Comparison of ENCODE assay signal across 1 fruit fly cellular context in genomic region chr2L:4810697-4811490, dm6.
TF ChIP-seq lines count a peak whose summit lies in the region.

No protein-coding gene starts in this region.

TF ChIP-seq in whole organism, embryonic, 481 proteins besides CTCF, POLR2A, EP300 and RAD21 (continued from another document and continues in another):
- TF ChIP-seq CG7372 (GFP tag; IDR thresholded peaks at IDR 0.05; lab: Robert Waterston, UW) (no peak), usp (GFP tag; optimal IDR thresholded peaks at IDR 0.05; lab: Kevin White, UChicago) (no peak), sqz (GFP tag; optimal IDR thresholded peaks at IDR 0.05; lab: Kevin White, UChicago) (no peak), CG12071 (GFP tag; optimal IDR thresholded peaks at IDR 0.05; lab: Kevin White, UChicago) (no peak), CG8944 (GFP tag; optimal IDR thresholded peaks at IDR 0.05; lab: Kevin White, UChicago) (no peak), crc (GFP tag; optimal IDR thresholded peaks at IDR 0.05; lab: Kevin White, UChicago) (no peak), D19A (tag; optimal IDR thresholded peaks at IDR 0.05; lab: Kevin White, UChicago) (peak; percentile 100), corto (GFP tag; optimal IDR thresholded peaks at IDR 0.05; lab: Kevin White, UChicago) (no peak), nerfin-2 (GFP tag; IDR thresholded peaks at IDR 0.05; lab: Robert Waterston, UW; ENCODE audit: partially characterized antibody) (no peak), CG4820 (GFP tag; optimal IDR thresholded peaks at IDR 0.05; lab: Kevin White, UChicago) (peak; percentile 51), CG2712 (tag; optimal IDR thresholded peaks at IDR 0.05; lab: Kevin White, UChicago) (peak; percentile 65), tx (GFP tag; optimal IDR thresholded peaks at IDR 0.05; lab: Kevin White, UChicago) (peak; percentile 24), ERR (GFP tag; optimal IDR thresholded peaks at IDR 0.05; lab: Kevin White, UChicago) (no peak), tup (GFP tag; optimal IDR thresholded peaks at IDR 0.05; lab: Kevin White, UChicago) (no peak), az2 (GFP tag; optimal IDR thresholded peaks at IDR 0.05; lab: Kevin White, UChicago) (peak; percentile 76), CG17361 (GFP tag; IDR thresholded peaks at IDR 0.05; lab: Robert Waterston, UW) (peak; percentile 89), Nf-YA (GFP tag; IDR thresholded peaks at IDR 0.05; lab: Robert Waterston, UW) (no peak), fd96Cb (tag; optimal IDR thresholded peaks at IDR 0.05; lab: Kevin White, UChicago) (peak; percentile 59), grau (tag; optimal IDR thresholded peaks at IDR 0.05; lab: Kevin White, UChicago) (peak; percentile 78), tgo (GFP tag; IDR thresholded peaks at IDR 0.05; lab: Robert Waterston, UW) (peak; percentile 50; the same call in 2 of the 3 replicates), CG10209 (GFP tag; optimal IDR thresholded peaks at IDR 0.05; lab: Kevin White, UChicago) (peak; percentile 82), zfh2 (GFP tag; optimal IDR thresholded peaks at IDR 0.05; lab: Kevin White, UChicago) (peak; percentile 21), CG17829 (tag; optimal IDR thresholded peaks at IDR 0.05; lab: Kevin White, UChicago) (peak; percentile 35), CG1233 (GFP tag; optimal IDR thresholded peaks at IDR 0.05; lab: Kevin White, UChicago) (peak; percentile 67), lbe (GFP tag; optimal IDR thresholded peaks at IDR 0.05; lab: Kevin White, UChicago) (no peak), bcd (GFP tag; optimal IDR thresholded peaks at IDR 0.05; lab: Kevin White, UChicago) (peak; percentile 71), crp (GFP tag; optimal IDR thresholded peaks at IDR 0.05; lab: Kevin White, UChicago) (peak; percentile 14 to 72), CG13424 (tag; optimal IDR thresholded peaks at IDR 0.05; lab: Kevin White, UChicago) (peak; percentile 84), Mes4 (GFP tag; optimal IDR thresholded peaks at IDR 0.05; lab: Kevin White, UChicago) (peak; percentile 9), ato (GFP tag; IDR thresholded peaks at IDR 0.05; lab: Robert Waterston, UW; ENCODE audit: partially characterized antibody) (no peak), chif (GFP tag; optimal IDR thresholded peaks at IDR 0.05; lab: Kevin White, UChicago) (peak in 1 of 2 experiments; percentile 64), pum (GFP tag; optimal IDR thresholded peaks at IDR 0.05; lab: Kevin White, UChicago) (no peak), CG3995 (GFP tag; optimal IDR thresholded peaks at IDR 0.05; lab: Kevin White, UChicago) (no peak), Adf1 (GFP tag; IDR thresholded peaks at IDR 0.05; lab: Robert Waterston, UW) (no peak), D (optimal IDR thresholded peaks at IDR 0.05; lab: Kevin White, UChicago) (no peak), D (GFP tag; optimal IDR thresholded peaks at IDR 0.05; lab: Kevin White, UChicago) (peak; percentile 59), so (GFP tag; IDR thresholded peaks at IDR 0.05; lab: Robert Waterston, UW) (no peak), HHEX (GFP tag; optimal IDR thresholded peaks at IDR 0.05; lab: Kevin White, UChicago) (peak; percentile 56), gem (tag; optimal IDR thresholded peaks at IDR 0.05; lab: Kevin White, UChicago) (peak; percentile 85), CG4707 (GFP tag; optimal IDR thresholded peaks at IDR 0.05; lab: Kevin White, UChicago) (no peak), Mrtf (GFP tag; IDR thresholded peaks at IDR 0.05; lab: Robert Waterston, UW) (peak; percentile 28; the same call in 1 of the 3 replicates), Doc3 (GFP tag; IDR thresholded peaks at IDR 0.05; lab: Robert Waterston, UW; ENCODE audit: partially characterized antibody) (no peak; the same call in 2 of the 3 replicates), gce (GFP tag; IDR thresholded peaks at IDR 0.05; lab: Robert Waterston, UW) (no peak), salm (tag; optimal IDR thresholded peaks at IDR 0.05; lab: Kevin White, UChicago) (no peak), CG11695 (GFP tag; IDR thresholded peaks at IDR 0.05; lab: Robert Waterston, UW) (peak; percentile 32; the same call in 1 of the 3 replicates), insv (GFP tag; optimal IDR thresholded peaks at IDR 0.05; lab: Kevin White, UChicago) (peak in 1 of 2 experiments; percentile 7), Atf6 (GFP tag; IDR thresholded peaks at IDR 0.05; lab: Robert Waterston, UW) (0 out of 2 replicates have a peak, but pooled peaks have one; percentile 42), luna (GFP tag; optimal IDR thresholded peaks at IDR 0.05; lab: Kevin White, UChicago) (no peak), toy (GFP tag; IDR thresholded peaks at IDR 0.05; lab: Robert Waterston, UW) (no peak), repo (GFP tag; optimal IDR thresholded peaks at IDR 0.05; lab: Kevin White, UChicago) (no peak), ind (GFP tag; optimal IDR thresholded peaks at IDR 0.05; lab: Kevin White, UChicago) (peak; percentile 31), sc (optimal IDR thresholded peaks at IDR 0.05; lab: Kevin White, UChicago) (no peak), sc (GFP tag; optimal IDR thresholded peaks at IDR 0.05; lab: Kevin White, UChicago) (peak; percentile 75), CG18764 (GFP tag; optimal IDR thresholded peaks at IDR 0.05; lab: Kevin White, UChicago) (no peak), sisA (GFP tag; IDR thresholded peaks at IDR 0.05; lab: Robert Waterston, UW) (peak; percentile 52), CG31365 (tag; optimal IDR thresholded peaks at IDR 0.05; lab: Kevin White, UChicago) (no peak), BtbVII (GFP tag; optimal IDR thresholded peaks at IDR 0.05; lab: Kevin White, UChicago) (peak; percentile 69), CG3847 (GFP tag; IDR thresholded peaks at IDR 0.05; lab: Robert Waterston, UW) (peak; percentile 61), CG34422 (GFP tag; IDR thresholded peaks at IDR 0.05; lab: Robert Waterston, UW) (no peak), run (tag; optimal IDR thresholded peaks at IDR 0.05; lab: Kevin White, UChicago) (no peak), CG2199 (GFP tag; IDR thresholded peaks at IDR 0.05; lab: Robert Waterston, UW) (no peak), Myb (GFP tag; optimal IDR thresholded peaks at IDR 0.05; lab: Kevin White, UChicago) (no peak), sens-2 (GFP tag; IDR thresholded peaks at IDR 0.05; lab: Robert Waterston, UW) (no peak), CG16863 (GFP tag; optimal IDR thresholded peaks at IDR 0.05; lab: Kevin White, UChicago) (peak; percentile 42), Sin3A (optimal IDR thresholded peaks at IDR 0.05; lab: Kevin White, UChicago) (no peak), CG9817 (tag; optimal IDR thresholded peaks at IDR 0.05; lab: Kevin White, UChicago) (peak; percentile 44), CG13296 (GFP tag; optimal IDR thresholded peaks at IDR 0.05; lab: Kevin White, UChicago) (peak; percentile 74), Sry-δ (GFP tag; optimal IDR thresholded peaks at IDR 0.05; lab: Kevin White, UChicago) (no peak), Bteb2 (GFP tag; optimal IDR thresholded peaks at IDR 0.05; lab: Kevin White, UChicago) (peak; percentile 36), ro (GFP tag; IDR thresholded peaks at IDR 0.05; lab: Robert Waterston, UW) (no peak), Doc2 (GFP tag; IDR thresholded peaks at IDR 0.05; lab: Robert Waterston, UW) (no peak), wor (GFP tag; IDR thresholded peaks at IDR 0.05; lab: Robert Waterston, UW) (0 out of 2 replicates have a peak, but pooled peaks have one; percentile 22), CG8924 (tag; optimal IDR thresholded peaks at IDR 0.05; lab: Kevin White, UChicago) (peak; percentile 84), CG14965 (GFP tag; optimal IDR thresholded peaks at IDR 0.05; lab: Kevin White, UChicago; ENCODE audit: borderline replicate concordance) (no peak), CG17385 (GFP tag; optimal IDR thresholded peaks at IDR 0.05; lab: Kevin White, UChicago) (peak; percentile 64), CG12219 (GFP tag; optimal IDR thresholded peaks at IDR 0.05; lab: Kevin White, UChicago) (peak; percentile 22), Oli (tag; optimal IDR thresholded peaks at IDR 0.05; lab: Kevin White, UChicago) (peak; percentile 83), CG32772 (GFP tag; IDR thresholded peaks at IDR 0.05; lab: Robert Waterston, UW) (0 out of 2 replicates have a peak, but pooled peaks have one; percentile 9), CG13123 (GFP tag; optimal IDR thresholded peaks at IDR 0.05; lab: Kevin White, UChicago) (no peak), CG4360 (GFP tag; IDR thresholded peaks at IDR 0.05; lab: Robert Waterston, UW) (no peak), CG31224 (GFP tag; IDR thresholded peaks at IDR 0.05; lab: Robert Waterston, UW) (peak; percentile 89), CG7928 (GFP tag; optimal IDR thresholded peaks at IDR 0.05; lab: Kevin White, UChicago) (peak; percentile 32), Trl (optimal IDR thresholded peaks at IDR 0.05; lab: Kevin White, UChicago) (no peak), Trl (GFP tag; optimal IDR thresholded peaks at IDR 0.05; lab: Kevin White, UChicago) (peak; percentile 19), CG14441 (GFP tag; IDR thresholded peaks at IDR 0.05; lab: Robert Waterston, UW) (no peak), Hr3 (GFP tag; optimal IDR thresholded peaks at IDR 0.05; lab: Kevin White, UChicago) (peak; percentile 72), Stat92E (GFP tag; optimal IDR thresholded peaks at IDR 0.05; lab: Kevin White, UChicago) (no peak), Eip74EF (GFP tag; optimal IDR thresholded peaks at IDR 0.05; lab: Kevin White, UChicago) (peak in 1 of 2 experiments; percentile 59), Atf3 (GFP tag; optimal IDR thresholded peaks at IDR 0.05; lab: Kevin White, UChicago) (peak; percentile 13), grn (GFP tag; optimal IDR thresholded peaks at IDR 0.05; lab: Kevin White, UChicago) (peak; percentile 60), Vsx1 (GFP tag; optimal IDR thresholded peaks at IDR 0.05; lab: Kevin White, UChicago) (no peak), CG13775 (GFP tag; optimal IDR thresholded peaks at IDR 0.05; lab: Kevin White, UChicago) (peak; percentile 81), Hand (GFP tag; optimal IDR thresholded peaks at IDR 0.05; lab: Kevin White, UChicago) (peak; percentile 52), Bdp1 (GFP tag; optimal IDR thresholded peaks at IDR 0.05; lab: Kevin White, UChicago) (peak; percentile 25), sug (tag; optimal IDR thresholded peaks at IDR 0.05; lab: Kevin White, UChicago) (peak; percentile 30), gcm (GFP tag; optimal IDR thresholded peaks at IDR 0.05; lab: Kevin White, UChicago) (no peak), sima (GFP tag; optimal IDR thresholded peaks at IDR 0.05; lab: Kevin White, UChicago) (no peak), CG4424 (GFP tag; optimal IDR thresholded peaks at IDR 0.05; lab: Kevin White, UChicago) (peak; percentile 58), fd3F (GFP tag; optimal IDR thresholded peaks at IDR 0.05; lab: Kevin White, UChicago) (peak; percentile 31), CG17802 (tag; optimal IDR thresholded peaks at IDR 0.05; lab: Kevin White, UChicago) (no peak), CG11093 (GFP tag; IDR thresholded peaks at IDR 0.05; lab: Robert Waterston, UW) (no peak), bowl (GFP tag; IDR thresholded peaks at IDR 0.05; lab: Robert Waterston, UW) (no peak), bbx (GFP tag; IDR thresholded peaks at IDR 0.05; lab: Robert Waterston, UW; ENCODE audit: partially characterized antibody) (no peak), CG16813 (GFP tag; IDR thresholded peaks at IDR 0.05; lab: Robert Waterston, UW; ENCODE audit: partially characterized antibody) (no peak), wek (GFP tag; optimal IDR thresholded peaks at IDR 0.05; lab: Kevin White, UChicago) (no peak), CHES-1-like (GFP tag; optimal IDR thresholded peaks at IDR 0.05; lab: Kevin White, UChicago) (peak; percentile 15), HLH4C (GFP tag; IDR thresholded peaks at IDR 0.05; lab: Robert Waterston, UW; ENCODE audit: partially characterized antibody) (no peak), YL-1 (GFP tag; optimal IDR thresholded peaks at IDR 0.05; lab: Kevin White, UChicago) (no peak), CG10267 (tag; optimal IDR thresholded peaks at IDR 0.05; lab: Kevin White, UChicago) (peak; percentile 52), Rx (GFP tag; IDR thresholded peaks at IDR 0.05; lab: Robert Waterston, UW) (no peak), PHDP (tag; optimal IDR thresholded peaks at IDR 0.05; lab: Kevin White, UChicago) (peak; percentile 48), CG11723 (GFP tag; optimal IDR thresholded peaks at IDR 0.05; lab: Kevin White, UChicago) (peak; percentile 70), CG15479 (GFP tag; optimal IDR thresholded peaks at IDR 0.05; lab: Kevin White, UChicago) (no peak), pita (GFP tag; optimal IDR thresholded peaks at IDR 0.05; lab: Kevin White, UChicago) (no peak), Hmr (GFP tag; optimal IDR thresholded peaks at IDR 0.05; lab: Kevin White, UChicago) (peak; percentile 77), gsb-n (tag; optimal IDR thresholded peaks at IDR 0.05; lab: Kevin White, UChicago) (peak; percentile 16), Deaf1 (tag; optimal IDR thresholded peaks at IDR 0.05; lab: Kevin White, UChicago) (no peak), CG10565 (GFP tag; optimal IDR thresholded peaks at IDR 0.05; lab: Kevin White, UChicago) (no peak), CG13624 (GFP tag; optimal IDR thresholded peaks at IDR 0.05; lab: Kevin White, UChicago) (no peak), en (GFP tag; optimal IDR thresholded peaks at IDR 0.05; lab: Kevin White, UChicago) (no peak), bigmax (GFP tag; optimal IDR thresholded peaks at IDR 0.05; lab: Kevin White, UChicago) (no peak), fd64A (GFP tag; optimal IDR thresholded peaks at IDR 0.05; lab: Kevin White, UChicago) (no peak), D19B (GFP tag; optimal IDR thresholded peaks at IDR 0.05; lab: Kevin White, UChicago) (peak; percentile 66), Dll (GFP tag; IDR thresholded peaks at IDR 0.05; lab: Robert Waterston, UW; ENCODE audit: partially characterized antibody) (no peak), CG8388 (GFP tag; optimal IDR thresholded peaks at IDR 0.05; lab: Kevin White, UChicago) (peak; percentile 56), tna (GFP tag; IDR thresholded peaks at IDR 0.05; lab: Robert Waterston, UW; ENCODE audit: partially characterized antibody) (no peak), unpg (GFP tag; optimal IDR thresholded peaks at IDR 0.05; lab: Kevin White, UChicago) (peak; percentile 41), Nf-YC (tag; optimal IDR thresholded peaks at IDR 0.05; lab: Kevin White, UChicago) (no peak), Mad (GFP tag; optimal IDR thresholded peaks at IDR 0.05; lab: Kevin White, UChicago) (peak; percentile 28), Gug (GFP tag; IDR thresholded peaks at IDR 0.05; lab: Robert Waterston, UW) (no peak), ken (GFP tag; IDR thresholded peaks at IDR 0.05; lab: Robert Waterston, UW) (peak; percentile 42; the same call in 1 of the 3 replicates), bsh (GFP tag; optimal IDR thresholded peaks at IDR 0.05; lab: Kevin White, UChicago) (peak; percentile 5 to 41), CG13287 (GFP tag; IDR thresholded peaks at IDR 0.05; lab: Robert Waterston, UW; ENCODE audit: partially characterized antibody) (no peak)
